Fruit fly (Drosophila melanogaster) whole organism, adult: ENCODE measurements around the gene betaNACtes6.
"Not testable (repeated sequence)": the region's sequence is repeated elsewhere in the genome, so short reads cannot be mapped to it uniquely, and the experiment has no call there.

Experiments used
- CG11617 ChIP-seq: fragments of 200-800 bp; sonication (Bioruptor generic); optimal IDR thresholded peaks from 2 replicates; lab custom pipeline; 2017; ENCODE audit warnings: mild to moderate bottlenecking, missing biosample characterization, missing genetic modification reagents, missing genetic modification characterization
- CG12768 ChIP-seq: fragments of 200-800 bp; sonication (Bioruptor generic); optimal IDR thresholded peaks from 2 replicates; lab custom pipeline; 2017; ENCODE audit warnings: missing biosample characterization, missing genetic modification characterization, mild to moderate bottlenecking, moderate library complexity, missing genetic modification reagents
- CG14711 ChIP-seq: fragments of 200-800 bp; sonication (Bioruptor generic); optimal IDR thresholded peaks from 2 replicates; lab custom pipeline; 2018; ENCODE audit warnings: missing biosample characterization, mild to moderate bottlenecking, missing genetic modification characterization, moderate library complexity
- CG1620 ChIP-seq: fragments of 200-800 bp; sonication (Bioruptor generic); optimal IDR thresholded peaks from 2 replicates; lab custom pipeline; 2016; ENCODE audit warnings: missing biosample characterization, missing genetic modification characterization
- CG33017 ChIP-seq: fragments of 200-800 bp; sonication (Bioruptor generic); optimal IDR thresholded peaks from 2 replicates; lab custom pipeline; 2018; ENCODE audit warnings: missing biosample characterization, mild to moderate bottlenecking, missing genetic modification characterization, moderate library complexity
- CG5204 ChIP-seq: fragments of 200-800 bp; sonication (Bioruptor generic); optimal IDR thresholded peaks from 2 replicates; lab custom pipeline; 2016; ENCODE audit warnings: missing biosample characterization, missing genetic modification characterization
- CG7045 ChIP-seq: fragments of 200-800 bp; sonication (Bioruptor generic); optimal IDR thresholded peaks from 2 replicates; lab custom pipeline; 2017; ENCODE audit warnings: missing biosample characterization, mild to moderate bottlenecking, missing genetic modification characterization
- CG7101 ChIP-seq: fragments of 200-800 bp; sonication (Bioruptor generic); optimal IDR thresholded peaks from 2 replicates; lab custom pipeline; 2018; ENCODE audit warnings: missing biosample characterization, mild to moderate bottlenecking, missing genetic modification characterization, moderate library complexity
- Clk ChIP-seq: fragments of 200-800 bp; sonication (Bioruptor generic); optimal IDR thresholded peaks from 2 replicates; lab custom pipeline; 2017; ENCODE audit warnings: missing biosample characterization, missing genetic modification characterization
- Crg-1 ChIP-seq: fragments of 200-800 bp; sonication (Bioruptor generic); optimal IDR thresholded peaks from 2 replicates; lab custom pipeline; 2016; ENCODE audit warnings: missing biosample characterization, missing genetic modification characterization
- Hr96 ChIP-seq: fragments of 200-800 bp; sonication (Bioruptor generic); optimal IDR thresholded peaks from 2 replicates; lab custom pipeline; 2016; ENCODE audit warnings: missing biosample characterization, missing genetic modification characterization
- Mnt ChIP-seq: fragments of 200-800 bp; sonication (Bioruptor generic); optimal IDR thresholded peaks from 2 replicates; lab custom pipeline; 2016; ENCODE audit warnings: missing biosample characterization, mild to moderate bottlenecking, missing genetic modification characterization
- bab1 ChIP-seq: fragments of 200-800 bp; sonication (Bioruptor generic); optimal IDR thresholded peaks from 3 replicates; lab custom pipeline; 2019; ENCODE audit warnings: missing biosample characterization, mild to moderate bottlenecking, missing genetic modification characterization, moderate library complexity
- cic ChIP-seq: fragments of 200-800 bp; sonication (Bioruptor generic); optimal IDR thresholded peaks from 2 replicates; lab custom pipeline; 2017; ENCODE audit warnings: missing biosample characterization, mild to moderate bottlenecking, missing genetic modification characterization, moderate library complexity
- cnc ChIP-seq, 2 experiments: fragments of >200 bp; optimal IDR thresholded peaks; 2 replicates each; lab custom pipeline; 2017
- kay ChIP-seq: fragments of 200-800 bp; sonication (Bioruptor generic); peaks from one replicate; lab custom pipeline; 2016; ENCODE audit warnings: missing biosample characterization, missing genetic modification characterization, borderline replicate concordance
- ovo ChIP-seq: fragments of 200-800 bp; sonication (Bioruptor generic); optimal IDR thresholded peaks from 2 replicates; lab custom pipeline; 2016; ENCODE audit warnings: missing biosample characterization, missing genetic modification characterization
- pad ChIP-seq: fragments of 200-800 bp; sonication (Bioruptor generic); optimal IDR thresholded peaks from 3 replicates; lab custom pipeline; 2017; ENCODE audit warnings: missing biosample characterization, missing genetic modification characterization, mild to moderate bottlenecking, moderate library complexity, missing genetic modification reagents
- tj ChIP-seq: fragments of 200-800 bp; sonication (Bioruptor generic); optimal IDR thresholded peaks from 3 replicates; lab custom pipeline; 2017; ENCODE audit warnings: missing biosample characterization, mild to moderate bottlenecking, missing genetic modification characterization, moderate library complexity
- toe ChIP-seq: fragments of 200-800 bp; sonication (Bioruptor generic); optimal IDR thresholded peaks from 2 replicates; lab custom pipeline; 2016; ENCODE audit warnings: missing biosample characterization, missing genetic modification characterization

The betaNACtes6 gene

DNA sequence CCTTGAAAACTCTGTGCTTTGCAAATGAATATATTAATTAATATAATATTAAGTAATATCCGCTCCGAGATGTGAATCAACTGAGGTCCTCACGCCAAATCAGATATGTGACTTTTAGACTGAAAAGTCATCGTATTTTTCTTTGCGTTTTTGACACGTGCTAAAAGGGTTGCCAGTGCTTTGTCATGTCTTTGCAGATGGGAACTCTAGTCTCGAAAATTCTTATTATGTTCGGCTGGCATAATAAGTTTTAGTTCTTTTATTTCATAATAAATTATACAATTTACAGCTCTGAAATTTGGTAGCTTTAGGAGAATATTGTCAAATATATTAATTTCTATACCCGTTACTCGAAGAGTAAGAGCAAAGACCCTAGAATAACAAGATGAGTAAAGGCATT, at the start of gene betaNACtes6:
TSS of gene betaNACtes6 (minus strand) at position 101 of the 400 bp plus-strand sequence.
- TF ChIP-seq bab1 (GFP tag; lab: Kevin White, UChicago); CG5204 (GFP tag; lab: Kevin White, UChicago); CG12768: not testable (repeated sequence)

DNA sequence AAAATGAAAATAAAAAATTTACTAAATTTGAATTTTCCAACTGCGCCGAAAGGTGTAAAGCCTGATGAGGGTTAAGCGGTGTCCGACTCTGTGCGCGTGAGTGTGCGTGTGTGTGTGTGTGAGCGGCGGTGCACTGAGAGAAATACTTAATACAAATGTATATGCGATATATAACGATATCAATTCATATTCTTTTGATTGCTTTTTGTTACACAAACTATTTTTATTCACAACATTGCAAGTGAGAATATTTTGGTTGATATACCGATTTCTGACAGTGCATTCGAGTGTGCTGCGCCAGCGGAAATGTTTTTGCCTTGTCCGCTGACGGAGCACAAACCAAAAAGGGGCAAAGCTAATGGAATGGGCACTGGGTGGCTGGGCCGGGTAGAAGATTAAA, 15.3 kb upstream of the betaNACtes6 start:
- TF ChIP-seq CG33017 (tag; lab: Kevin White, UChicago) (no peak), CG14711 (tag; lab: Kevin White, UChicago) (no peak), CG1620 (GFP tag; lab: Kevin White, UChicago) (no peak), Mnt (GFP tag; lab: Kevin White, UChicago) (no peak), ovo (GFP tag; lab: Kevin White, UChicago) (no peak), CG12768 (no peak), CG7045 (GFP tag; lab: Kevin White, UChicago) (no peak), cnc (optimal IDR thresholded peaks at IDR 0.05; lab: Kevin White, UChicago) (no peak), Hr96 (GFP tag; lab: Kevin White, UChicago) (no peak), toe (no peak)

DNA sequence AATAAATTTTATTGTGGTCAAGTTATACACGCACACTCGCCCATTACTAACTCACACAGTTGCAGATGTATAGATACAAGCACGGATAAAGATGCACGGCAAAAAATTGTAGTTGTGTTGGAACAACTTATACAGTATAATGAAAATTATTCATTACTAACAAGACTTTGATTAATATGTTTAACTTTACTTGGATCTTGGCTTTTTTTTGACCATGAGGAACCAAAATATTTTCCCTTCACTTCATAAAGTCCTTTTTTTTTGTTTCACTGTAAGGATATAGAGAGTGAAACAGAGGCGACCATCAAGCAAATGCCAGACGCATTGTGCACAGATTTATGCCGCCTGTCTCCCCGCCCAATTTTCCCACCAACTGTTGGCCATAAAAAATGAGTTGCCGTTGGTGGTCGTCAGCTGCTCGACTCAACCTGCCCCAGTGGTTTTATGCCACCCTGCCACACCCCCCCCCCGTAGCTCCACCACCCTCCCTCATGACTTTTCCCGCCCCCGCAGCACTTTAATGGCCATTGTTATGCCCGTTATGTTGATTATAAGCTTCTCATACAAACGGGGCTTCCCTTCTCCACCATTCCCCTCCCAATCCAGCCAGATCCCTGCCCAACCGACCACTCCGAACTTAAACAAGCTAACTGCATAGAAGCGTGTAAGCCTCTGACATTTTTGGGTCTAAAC, 14.7 kb upstream of the betaNACtes6 start:
- TF ChIP-seq tj (GFP tag; lab: Kevin White, UChicago) (no peak), Hr96 (GFP tag; lab: Kevin White, UChicago) (no peak)

DNA sequence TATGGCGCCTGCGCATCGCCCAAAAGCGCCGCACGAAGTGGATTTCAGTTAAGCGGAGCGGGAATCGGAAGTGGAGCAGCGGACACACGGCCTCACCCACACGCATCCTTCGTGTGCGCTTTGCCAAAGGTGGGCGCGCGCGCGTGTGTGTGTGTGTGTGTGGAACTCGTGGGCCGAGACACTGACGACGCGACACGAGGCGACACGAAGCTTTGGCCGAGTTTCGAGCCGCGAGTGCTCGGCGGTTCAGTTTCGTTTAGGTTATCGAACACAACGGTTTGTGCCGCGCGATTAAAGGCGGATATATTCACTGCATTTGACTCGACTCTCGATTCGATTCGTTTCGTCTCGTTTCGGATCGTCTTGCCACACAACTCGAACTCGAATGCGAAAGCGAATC, 5.0 kb upstream of the betaNACtes6 start, which contains the start of gene dpr8:
TSS of gene dpr8 (plus strand) at position 264 of the 400 bp plus-strand sequence.
- TF ChIP-seq Hr96 (GFP tag; lab: Kevin White, UChicago): no peak
- TF ChIP-seq cnc (optimal IDR thresholded peaks at IDR 0.05; lab: Kevin White, UChicago): no peak
- no peak for TF ChIP-seq CG33017 (tag; lab: Kevin White, UChicago)
- no peak for TF ChIP-seq CG11617 (GFP tag; lab: Kevin White, UChicago)
- no peak for TF ChIP-seq Clk (GFP tag; lab: Kevin White, UChicago)
- TF ChIP-seq toe: no peak
- TF ChIP-seq Crg-1 (GFP tag; lab: Kevin White, UChicago): no peak
- TF ChIP-seq bab1 (GFP tag; lab: Kevin White, UChicago): no peak
- no peak for TF ChIP-seq CG7101 (tag; lab: Kevin White, UChicago)
- TF ChIP-seq cic: no peak
- no peak for TF ChIP-seq CG1620 (GFP tag; lab: Kevin White, UChicago)
- no peak for TF ChIP-seq pad (GFP tag; lab: Kevin White, UChicago)
- TF ChIP-seq ovo (GFP tag; lab: Kevin White, UChicago): no peak

DNA sequence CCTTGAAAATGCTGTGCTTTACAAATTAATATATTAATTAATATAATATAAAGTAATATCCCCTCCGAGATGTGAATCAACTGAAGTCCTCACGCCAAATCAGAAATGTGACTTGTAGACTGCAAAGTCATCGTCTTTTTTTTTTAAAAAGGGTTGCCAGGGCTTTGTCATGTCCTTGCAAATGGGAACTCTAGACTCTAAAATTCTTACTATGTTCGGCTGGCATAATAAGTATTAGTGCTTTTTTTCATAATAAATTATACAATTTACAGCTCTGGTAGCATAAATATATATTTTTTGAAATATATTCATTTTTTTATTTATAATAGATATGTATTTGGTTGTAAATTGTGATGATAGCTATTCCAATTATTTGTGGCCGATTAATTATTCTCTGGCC, 1.5 kb downstream of the betaNACtes6 start, which contains the start of gene betaNACtes2:
TSS of gene betaNACtes2 (minus strand) at position 101 of the 400 bp plus-strand sequence.
- not testable (repeated sequence) for TF ChIP-seq CG33017 (tag; lab: Kevin White, UChicago); pad (GFP tag; lab: Kevin White, UChicago); kay (GFP tag; lab: Kevin White, UChicago)

DNA sequence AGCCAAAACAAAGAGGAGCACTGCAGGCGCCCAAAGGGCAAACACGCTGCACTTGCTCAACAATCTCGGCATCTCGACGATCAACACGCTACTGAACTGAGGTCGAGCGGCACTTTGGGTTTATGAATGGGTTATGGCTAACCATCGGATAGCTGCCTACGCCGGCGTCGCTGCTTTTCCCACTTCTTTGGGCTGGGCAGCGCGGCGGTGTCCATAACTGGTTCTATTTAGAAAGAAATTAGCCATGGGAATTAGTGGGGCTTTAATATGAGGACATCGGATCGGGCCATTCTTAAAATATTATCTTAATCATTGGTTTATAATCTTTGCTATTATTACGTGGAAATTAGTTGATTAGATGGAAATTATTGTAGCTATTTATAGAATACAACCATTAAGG, 27.7 kb downstream of the betaNACtes6 start, which contains the start of gene CG9400:
TSS of gene CG9400 (minus strand) at position 101 of the 400 bp plus-strand sequence.
- no peak for TF ChIP-seq bab1 (GFP tag; lab: Kevin White, UChicago)
- no peak for TF ChIP-seq Crg-1 (GFP tag; lab: Kevin White, UChicago)
- no peak for TF ChIP-seq ovo (GFP tag; lab: Kevin White, UChicago)
- TF ChIP-seq CG5204 (GFP tag; lab: Kevin White, UChicago): no peak
- no peak for TF ChIP-seq CG12768
- no peak for TF ChIP-seq CG7101 (tag; lab: Kevin White, UChicago)
- TF ChIP-seq tj (GFP tag; lab: Kevin White, UChicago): no peak
- no peak for TF ChIP-seq CG7045 (GFP tag; lab: Kevin White, UChicago)
- no peak for TF ChIP-seq CG1620 (GFP tag; lab: Kevin White, UChicago)
- no peak for TF ChIP-seq Clk (GFP tag; lab: Kevin White, UChicago)
- TF ChIP-seq cic: no peak
- no peak for TF ChIP-seq Hr96 (GFP tag; lab: Kevin White, UChicago)
- TF ChIP-seq CG11617 (GFP tag; lab: Kevin White, UChicago): no peak
- no peak for TF ChIP-seq CG33017 (tag; lab: Kevin White, UChicago)
- TF ChIP-seq toe: no peak
- no peak for TF ChIP-seq cnc (optimal IDR thresholded peaks at IDR 0.05; lab: Kevin White, UChicago)
- TF ChIP-seq CG14711 (tag; lab: Kevin White, UChicago): no peak
- TF ChIP-seq kay (GFP tag; lab: Kevin White, UChicago): no peak
- TF ChIP-seq pad (GFP tag; lab: Kevin White, UChicago): no peak
- no peak for TF ChIP-seq Mnt (GFP tag; lab: Kevin White, UChicago)

DNA sequence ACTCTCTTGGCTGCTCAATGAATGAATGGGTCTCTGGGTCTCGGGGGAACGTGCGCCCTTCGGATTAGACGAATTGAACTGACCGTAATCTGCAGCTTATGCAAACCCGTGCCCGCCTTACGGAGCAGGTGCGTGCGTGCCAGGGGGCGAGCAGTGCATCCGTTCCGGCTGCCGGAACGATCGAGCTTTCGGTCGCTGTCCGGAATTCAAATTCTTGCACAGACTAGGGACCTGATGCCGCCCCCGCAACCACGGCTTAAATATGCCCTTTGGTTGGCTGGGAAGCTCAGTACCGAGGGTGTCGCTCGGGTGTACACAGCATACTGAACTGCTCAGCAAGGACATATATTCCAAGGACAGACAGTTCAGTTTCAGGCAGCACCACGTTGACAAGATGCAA, 39.5 kb downstream of the betaNACtes6 start, which contains the start of gene Muc12Ea:
TSS of gene Muc12Ea (plus strand) at position 301 of the 400 bp plus-strand sequence.
- TF ChIP-seq Hr96 (GFP tag; lab: Kevin White, UChicago) (no peak), CG11617 (GFP tag; lab: Kevin White, UChicago) (no peak), tj (GFP tag; lab: Kevin White, UChicago) (no peak), cnc (optimal IDR thresholded peaks at IDR 0.05; lab: Kevin White, UChicago) (no peak), CG1620 (GFP tag; lab: Kevin White, UChicago) (no peak), CG14711 (tag; lab: Kevin White, UChicago) (no peak), toe (no peak), CG12768 (no peak), cic (no peak), kay (GFP tag; lab: Kevin White, UChicago) (no peak), Crg-1 (GFP tag; lab: Kevin White, UChicago) (no peak), CG5204 (GFP tag; lab: Kevin White, UChicago) (no peak), ovo (GFP tag; lab: Kevin White, UChicago) (no peak), CG33017 (tag; lab: Kevin White, UChicago) (no peak), CG7101 (tag; lab: Kevin White, UChicago) (no peak), bab1 (GFP tag; lab: Kevin White, UChicago) (no peak), Clk (GFP tag; lab: Kevin White, UChicago) (no peak), CG7045 (GFP tag; lab: Kevin White, UChicago) (no peak), Mnt (GFP tag; lab: Kevin White, UChicago) (no peak), pad (GFP tag; lab: Kevin White, UChicago) (no peak)
